Fruit fly (Drosophila melanogaster): ENCODE data around the gene CG10352.

Gene CG10352

DNA sequence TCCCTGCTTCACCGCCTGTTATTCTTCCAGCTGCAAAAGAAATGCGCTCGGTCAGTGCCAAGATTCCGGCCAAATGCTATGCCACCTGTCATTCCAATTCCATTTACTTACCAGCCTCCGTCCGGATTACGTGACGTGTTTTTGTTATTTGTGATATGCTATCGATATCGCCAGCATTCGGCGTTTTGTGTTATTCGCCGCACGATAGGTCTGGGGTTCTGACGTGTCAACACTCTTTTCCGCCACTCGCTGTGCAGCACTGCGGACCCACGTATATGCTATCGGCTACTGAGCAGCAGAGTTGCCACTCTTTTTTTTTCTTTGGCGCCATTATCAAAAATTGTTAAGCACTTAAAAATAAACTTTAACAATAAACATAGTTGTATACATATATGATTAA is 24.7 kb downstream of the CG10352 start, which contains the start of gene p24-1 (continued):
- TF ChIP-seq CHES-1-like (GFP tag; optimal IDR thresholded peaks at IDR 0.05) (peak; percentile 52), ash1 (GFP tag; optimal IDR thresholded peaks at IDR 0.05) (no peak), CG6654 (GFP tag; optimal IDR thresholded peaks at IDR 0.05) (no peak), twi (tag; optimal IDR thresholded peaks at IDR 0.05) (no peak), Gug (GFP tag; IDR thresholded peaks at IDR 0.05) (peak; percentile 56; the same call in 2 of the 4 replicates), CG14050 (GFP tag; IDR thresholded peaks at IDR 0.05) (no peak), CG9817 (tag; optimal IDR thresholded peaks at IDR 0.05) (peak; percentile 51), insv (GFP tag; optimal IDR thresholded peaks at IDR 0.05) (peak in 1 of 2 experiments; percentile 7), CG4730 (GFP tag; IDR thresholded peaks at IDR 0.05) (no peak), bab2 (GFP tag; optimal IDR thresholded peaks at IDR 0.05) (peak; percentile 11), luna (GFP tag; optimal IDR thresholded peaks at IDR 0.05) (no peak), da (GFP tag; optimal IDR thresholded peaks at IDR 0.05) (peak; percentile 6), btn (GFP tag; optimal IDR thresholded peaks at IDR 0.05) (no peak), Scr (GFP tag; IDR thresholded peaks at IDR 0.05; ENCODE audit: partially characterized antibody) (peak; percentile 85), CG9437 (GFP tag; optimal IDR thresholded peaks at IDR 0.05) (peak; percentile 80), disco-r (GFP tag; optimal IDR thresholded peaks at IDR 0.05) (peak; percentile 11), E2f1 (GFP tag; IDR thresholded peaks at IDR 0.05) (peak; percentile 20; the same call in 1 of the 2 replicates), seq (GFP tag; IDR thresholded peaks at IDR 0.05) (no peak), CG2889 (GFP tag; IDR thresholded peaks at IDR 0.05) (no peak), CG18011 (GFP tag; optimal IDR thresholded peaks at IDR 0.05) (peak; percentile 18), CG12769 (tag; optimal IDR thresholded peaks at IDR 0.05) (peak; percentile 30), CG7839 (tag; optimal IDR thresholded peaks at IDR 0.05) (peak; percentile 25), Dip3 (GFP tag; optimal IDR thresholded peaks at IDR 0.05) (peak; percentile 42), ttk (GFP tag; IDR thresholded peaks at IDR 0.05) (no peak), CG13624 (GFP tag; optimal IDR thresholded peaks at IDR 0.05) (peak; percentile 70), CG7963 (GFP tag; IDR thresholded peaks at IDR 0.05; ENCODE audit: partially characterized antibody) (peak; percentile 74), bcd (GFP tag; optimal IDR thresholded peaks at IDR 0.05) (peak; percentile 44), hb (GFP tag; IDR thresholded peaks at IDR 0.05; ENCODE audit: partially characterized antibody) (peak; percentile 75), pum (GFP tag; optimal IDR thresholded peaks at IDR 0.05) (peak; percentile 28), sqz (GFP tag; optimal IDR thresholded peaks at IDR 0.05) (no peak), CG9609 (GFP tag; optimal IDR thresholded peaks at IDR 0.05) (peak; percentile 64), sug (tag; optimal IDR thresholded peaks at IDR 0.05) (peak; percentile 61), Antp (GFP tag; optimal IDR thresholded peaks at IDR 0.05) (peak; percentile 39), CoRest (tag; optimal IDR thresholded peaks at IDR 0.05) (peak; percentile 16), crol (GFP tag; IDR thresholded peaks at IDR 0.05) (no peak), exex (tag; optimal IDR thresholded peaks at IDR 0.05) (peak; percentile 1), pnt (GFP tag; optimal IDR thresholded peaks at IDR 0.05) (peak; percentile 8), CG4328 (GFP tag; optimal IDR thresholded peaks at IDR 0.05) (no peak), mam (GFP tag; optimal IDR thresholded peaks at IDR 0.05) (peak; percentile 68), Eip74EF (GFP tag; optimal IDR thresholded peaks at IDR 0.05) (no peak), CG34422 (GFP tag; IDR thresholded peaks at IDR 0.05) (peak; percentile 62; the same call in 2 of the 3 replicates)

- no peak for TF ChIP-seq da (GFP tag; optimal IDR thresholded peaks at IDR 0.05)
- no peak for TF ChIP-seq bcd (GFP tag; optimal IDR thresholded peaks at IDR 0.05)
- TF ChIP-seq sens (GFP tag) = no peak
- TF ChIP-seq CG3838 (GFP tag; optimal IDR thresholded peaks at IDR 0.05) = no peak
- 0 out of 2 replicates have a peak, but pooled peaks have one; percentile 7 for TF ChIP-seq CG32532 (GFP tag; IDR thresholded peaks at IDR 0.05)
- TF ChIP-seq Ets97D (GFP tag; optimal IDR thresholded peaks at IDR 0.05) = no peak
- peak; percentile 72 for TF ChIP-seq abd-A (tag; optimal IDR thresholded peaks at IDR 0.05)
- TF ChIP-seq Sox100B (GFP tag; optimal IDR thresholded peaks at IDR 0.05) = no peak
- no peak for TF ChIP-seq disco-r (GFP tag; optimal IDR thresholded peaks at IDR 0.05)
- no peak for TF ChIP-seq pan (optimal IDR thresholded peaks at IDR 0.05)
- peak in 1 of 2 experiments; percentile 16 for TF ChIP-seq pan (GFP tag; optimal IDR thresholded peaks at IDR 0.05 in 1 of 2, IDR thresholded peaks at IDR 0.05 in 1 of 2)
- TF ChIP-seq CG15479 (GFP tag; optimal IDR thresholded peaks at IDR 0.05) = no peak
- no peak for TF ChIP-seq seq (GFP tag; IDR thresholded peaks at IDR 0.05)
- TF ChIP-seq CG18476 (GFP tag; optimal IDR thresholded peaks at IDR 0.05) = peak; percentile 10
- no peak for TF ChIP-seq Nf-YC (tag; optimal IDR thresholded peaks at IDR 0.05)
- no peak for TF ChIP-seq odd (GFP tag; optimal IDR thresholded peaks at IDR 0.05)
These were observed 27.7 kb downstream of the CG10352 start for dm6 chrX:11849267-11849666.

Data from whole organism, embryonic.